Worm (Caenorhabditis elegans): ENCODE measurements around the gene C54F6.19.

DNA sequence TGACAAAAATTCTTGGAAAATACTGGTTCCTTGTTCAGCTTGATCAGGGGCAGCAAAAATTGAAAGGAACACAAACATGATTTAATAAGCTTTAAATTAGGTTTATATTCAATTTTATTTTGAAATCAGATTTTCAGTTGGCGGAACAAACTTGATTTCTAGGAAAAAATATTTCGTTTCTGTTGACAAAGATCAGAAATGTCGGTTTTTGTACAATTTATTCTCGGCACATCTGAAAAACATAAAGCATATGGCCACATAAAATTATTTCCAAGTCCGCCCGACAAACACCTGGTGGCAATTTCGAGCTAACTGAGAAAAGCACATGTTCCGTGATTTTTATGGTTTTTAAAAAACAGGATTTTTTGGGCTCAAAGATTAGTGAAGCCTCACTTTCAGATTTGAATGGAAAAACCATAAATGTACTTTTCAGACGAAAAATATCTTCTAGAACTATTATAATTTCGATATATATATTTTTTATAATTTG, 8.6 kb downstream of the C54F6.19 start, which contains the start of gene ttr-10:
- TF ChIP-seq ceh-100 (GFP tag; IDR thresholded peaks at IDR 0.05): no peak
- no peak for TF ChIP-seq C17E4.6 (GFP tag; IDR thresholded peaks at IDR 0.05)
- no peak for TF ChIP-seq unc-130 (GFP tag; optimal IDR thresholded peaks at IDR 0.05)
- TF ChIP-seq F33H1.4 (GFP tag; IDR thresholded peaks at IDR 0.05): no peak
- no peak for TF ChIP-seq snpc-4 (GFP tag; optimal IDR thresholded peaks at IDR 0.05)
- no peak for TF ChIP-seq snpc-4 (tag; optimal IDR thresholded peaks at IDR 0.05)
- no peak for TF ChIP-seq pha-4 (tag; optimal IDR thresholded peaks at IDR 0.05)
- TF ChIP-seq nhr-90 (tag; optimal IDR thresholded peaks at IDR 0.05): no peak
- TF ChIP-seq tbp1 (GFP tag; optimal IDR thresholded peaks at IDR 0.05): no peak
- no peak for TF ChIP-seq zim-3 (tag; optimal IDR thresholded peaks at IDR 0.05)
